Worm (Caenorhabditis elegans) whole organism, young adult: Measurements from ENCODE around the gene srw-69.

Source experiments
- B0336.3 ChIP-seq: fragments of 200-800 bp; sonication (Bioruptor generic); IDR thresholded peaks from 2 replicates; pipeline ENCODE4 v1.3.6; 2022; ENCODE audit warnings: missing genetic modification characterization, missing compliant biosample characterization
- D2030.7 ChIP-seq: fragments of 200-800 bp; sonication (Bioruptor generic); IDR thresholded peaks from 2 replicates; pipeline ENCODE4 v1.3.6; 2022; ENCODE audit warnings: missing genetic modification reagents, missing genetic modification characterization, missing compliant biosample characterization
- F22D6.2 ChIP-seq: sonication (generic microtip); optimal IDR thresholded peaks from 2 replicates; lab custom pipeline; 2016; ENCODE audit warnings: mild to moderate bottlenecking, missing genetic modification characterization, missing compliant biosample characterization
- F49E8.2 ChIP-seq: sonication (generic microtip); optimal IDR thresholded peaks from 3 replicates; lab custom pipeline; 2017; ENCODE audit warnings: missing genetic modification characterization, mild to moderate bottlenecking, missing compliant biosample characterization, antibody characterized with exemption, moderate library complexity; ENCODE audit not compliant: insufficient read depth
- F52B5.7 ChIP-seq: sonication (generic microtip); optimal IDR thresholded peaks from 2 replicates; lab custom pipeline; 2016; ENCODE audit warnings: mild to moderate bottlenecking, missing genetic modification characterization, missing compliant biosample characterization
- F57A8.1 ChIP-seq: fragments of 200-800 bp; sonication (Bioruptor generic); optimal IDR thresholded peaks from 2 replicates; lab custom pipeline; 2018; ENCODE audit warnings: mild to moderate bottlenecking, missing genetic modification characterization, moderate library complexity, missing compliant biosample characterization
- ZK185.1 ChIP-seq: sonication (generic microtip); optimal IDR thresholded peaks from 2 replicates; lab custom pipeline; 2016; ENCODE audit warnings: mild to moderate bottlenecking, missing genetic modification characterization, missing compliant biosample characterization; ENCODE audit not compliant: poor library complexity, severe bottlenecking
- akir-1 ChIP-seq: fragments of 200-800 bp; sonication (Bioruptor generic); optimal IDR thresholded peaks from 2 replicates; lab custom pipeline; 2018; ENCODE audit warnings: mild to moderate bottlenecking, missing genetic modification characterization, moderate library complexity, missing compliant biosample characterization
- athp-1 ChIP-seq: sonication (generic microtip); optimal IDR thresholded peaks from 2 replicates; lab custom pipeline; 2017; ENCODE audit warnings: mild to moderate bottlenecking, missing genetic modification characterization, missing compliant biosample characterization
- attf-3 ChIP-seq: fragments of 200-800 bp; sonication (Bioruptor generic); conservative IDR thresholded peaks from 2 replicates; pipeline ENCODE4 v1.3.6; 2022; ENCODE audit warnings: missing genetic modification reagents, missing genetic modification characterization, missing compliant biosample characterization
- ccch-3 ChIP-seq: fragments of 200-800 bp; sonication (Bioruptor generic); optimal IDR thresholded peaks from 2 replicates; lab custom pipeline; 2018; ENCODE audit warnings: mild to moderate bottlenecking, missing genetic modification characterization, missing compliant biosample characterization
- cebp-1 ChIP-seq, 2 experiments: fragments of 200-800 bp in 1 of 2; sonication (Bioruptor generic) in 1 of 2; sonication (generic microtip) in 1 of 2; IDR thresholded peaks in 1 of 2; optimal IDR thresholded peaks in 1 of 2; 2 replicates each; pipeline versions ENCODE4 v1.3.6 to Lab custom; 2017 to 2022; ENCODE audit warnings: missing compliant biosample characterization in 2 of 2, missing genetic modification characterization in 2 of 2, mild to moderate bottlenecking in 1 of 2, missing genetic modification reagents in 1 of 2, moderate library complexity in 1 of 2
- cebp-2 ChIP-seq: fragments of 200-800 bp; sonication (Bioruptor generic); IDR thresholded peaks from 2 replicates; pipeline ENCODE4 v1.3.6; 2022; ENCODE audit warnings: missing genetic modification characterization, missing compliant biosample characterization
- ceh-100 ChIP-seq: fragments of 200-800 bp; sonication (Bioruptor generic); IDR thresholded peaks from 2 replicates; pipeline ENCODE4 v1.3.6; 2022; ENCODE audit warnings: missing genetic modification reagents, missing genetic modification characterization, missing compliant biosample characterization
- ceh-40 ChIP-seq: fragments of 200-800 bp; sonication (Bioruptor generic); IDR thresholded peaks from 2 replicates; pipeline ENCODE4 v1.3.6; 2022; ENCODE audit warnings: missing genetic modification characterization, missing compliant biosample characterization
- ceh-79 ChIP-seq: sonication (generic microtip); optimal IDR thresholded peaks from 2 replicates; lab custom pipeline; 2017; ENCODE audit warnings: mild to moderate bottlenecking, missing genetic modification characterization, missing compliant biosample characterization
- ceh-91 ChIP-seq: fragments of 200-800 bp; sonication (Bioruptor generic); IDR thresholded peaks from 2 replicates; pipeline ENCODE4 v1.3.6; 2022; ENCODE audit warnings: missing genetic modification reagents, missing genetic modification characterization, missing compliant biosample characterization
- die-1 ChIP-seq: sonication (generic microtip); optimal IDR thresholded peaks from 2 replicates; lab custom pipeline; 2016; ENCODE audit warnings: missing genotype, mild to moderate bottlenecking, missing genetic modification characterization, missing compliant biosample characterization
- dpff-1 ChIP-seq: sonication (generic microtip); optimal IDR thresholded peaks from 2 replicates; lab custom pipeline; 2017; ENCODE audit warnings: mild to moderate bottlenecking, missing genetic modification characterization, missing compliant biosample characterization
- ekl-4 ChIP-seq: fragments of 200-800 bp; sonication (Bioruptor generic); IDR thresholded peaks from 2 replicates; pipeline ENCODE4 v1.3.6; 2022; ENCODE audit warnings: missing genetic modification reagents, missing genetic modification characterization, missing compliant biosample characterization
- fkh-3 ChIP-seq: sonication (generic microtip); optimal IDR thresholded peaks from 2 replicates; lab custom pipeline; 2016; ENCODE audit warnings: mild to moderate bottlenecking, missing genetic modification characterization, missing compliant biosample characterization
- gei-17 ChIP-seq: fragments of 200-800 bp; sonication (Bioruptor generic); optimal IDR thresholded peaks from 2 replicates; lab custom pipeline; 2018; ENCODE audit warnings: mild to moderate bottlenecking, missing genetic modification characterization, missing compliant biosample characterization
- him-1 ChIP-seq: sonication (generic microtip); optimal IDR thresholded peaks from 2 replicates; lab custom pipeline; 2016; ENCODE audit warnings: missing genotype, missing genetic modification reagents, missing genetic modification characterization, missing compliant biosample characterization
- hmg-1.2 ChIP-seq: fragments of 200-800 bp; sonication (Bioruptor generic); IDR thresholded peaks from 2 replicates; pipeline ENCODE4 v1.3.6; 2022; ENCODE audit warnings: missing genetic modification reagents, missing genetic modification characterization, missing compliant biosample characterization
- lin-26 ChIP-seq: fragments of 200-800 bp; sonication (Bioruptor generic); IDR thresholded peaks from 2 replicates; pipeline ENCODE4 v1.3.6; 2022; ENCODE audit warnings: missing genetic modification reagents, missing genetic modification characterization, missing compliant biosample characterization
- lin-54 ChIP-seq: fragments of 200-800 bp; sonication (Bioruptor generic); optimal IDR thresholded peaks from 2 replicates; lab custom pipeline; 2018; ENCODE audit warnings: mild to moderate bottlenecking, missing genetic modification characterization, missing compliant biosample characterization
- madf-10 ChIP-seq: sonication (generic microtip); optimal IDR thresholded peaks from 2 replicates; lab custom pipeline; 2016; ENCODE audit warnings: mild to moderate bottlenecking, missing genetic modification characterization, missing compliant biosample characterization
- madf-3 ChIP-seq: fragments of 200-800 bp; sonication (Bioruptor generic); IDR thresholded peaks from 2 replicates; pipeline ENCODE4 v1.3.6; 2022; ENCODE audit warnings: missing genetic modification reagents, missing genetic modification characterization, missing compliant biosample characterization
- madf-6 ChIP-seq: fragments of 200-800 bp; sonication (Bioruptor generic); IDR thresholded peaks from 2 replicates; pipeline ENCODE4 v1.3.6; 2022; ENCODE audit warnings: missing genetic modification reagents, missing genetic modification characterization, missing compliant biosample characterization
- mel-28 ChIP-seq: sonication (generic microtip); optimal IDR thresholded peaks from 2 replicates; lab custom pipeline; 2016; ENCODE audit warnings: borderline replicate concordance, mild to moderate bottlenecking, missing genetic modification characterization, missing compliant biosample characterization
- mes-4 ChIP-seq: sonication (generic microtip); optimal IDR thresholded peaks from 2 replicates; lab custom pipeline; 2016; ENCODE audit warnings: missing genotype, missing genetic modification characterization, missing compliant biosample characterization
- mxl-1 ChIP-seq: sonication (generic microtip); optimal IDR thresholded peaks from 2 replicates; lab custom pipeline; 2016; ENCODE audit warnings: missing genetic modification characterization, missing compliant biosample characterization
- nfya-1 ChIP-seq: sonication (generic microtip); optimal IDR thresholded peaks from 2 replicates; lab custom pipeline; 2017; ENCODE audit warnings: antibody characterized with exemption, missing compliant biosample characterization, missing genetic modification characterization, borderline replicate concordance; ENCODE audit not compliant: insufficient read depth
- nfyb-1 ChIP-seq: fragments of 200-800 bp; sonication (Bioruptor generic); IDR thresholded peaks from 2 replicates; pipeline ENCODE4 v1.3.6; 2022; ENCODE audit warnings: missing genetic modification reagents, missing genetic modification characterization, missing compliant biosample characterization
- nhr-120 ChIP-seq: fragments of 200-800 bp; sonication (Bioruptor generic); IDR thresholded peaks from 2 replicates; pipeline ENCODE4 v1.3.6; 2022; ENCODE audit warnings: missing genetic modification characterization, missing compliant biosample characterization
- nhr-90 ChIP-seq: sonication (generic microtip); optimal IDR thresholded peaks from 2 replicates; lab custom pipeline; 2016; ENCODE audit warnings: missing genotype, mild to moderate bottlenecking, missing genetic modification characterization, missing compliant biosample characterization
- pha-4 ChIP-seq: fragments of 150-350 bp; sonication (generic microtip); optimal IDR thresholded peaks from 2 replicates; lab custom pipeline; 2014; ENCODE audit warnings: missing biosample characterization, missing genetic modification reagents, missing genetic modification characterization
- rcor-1 ChIP-seq: fragments of 200-800 bp; sonication (Bioruptor generic); IDR thresholded peaks from 2 replicates; pipeline ENCODE4 v1.3.6; 2022; ENCODE audit warnings: missing genetic modification reagents, missing genetic modification characterization, missing compliant biosample characterization
- rec-8 ChIP-seq, 2 experiments: sonication (generic microtip); optimal IDR thresholded peaks; 2 replicates each; lab custom pipeline; 2016; ENCODE audit warnings: mild to moderate bottlenecking in 2 of 2, missing genetic modification characterization in 2 of 2, missing genetic modification reagents in 2 of 2, missing genotype in 2 of 2, missing biosample characterization in 1 of 2, missing compliant biosample characterization in 1 of 2, moderate library complexity in 1 of 2
- repo-1 ChIP-seq: sonication (generic microtip); optimal IDR thresholded peaks from 2 replicates; lab custom pipeline; 2017; ENCODE audit warnings: mild to moderate bottlenecking, missing genetic modification characterization, missing compliant biosample characterization
- snpc-4 ChIP-seq, 5 experiments: fragments of 150-350 bp in 1 of 5; sonication (generic microtip) in 4 of 5; optimal IDR thresholded peaks; 2 replicates each; lab custom pipeline; 2014 to 2018; ENCODE audit warnings: missing genetic modification characterization in 5 of 5, missing biosample characterization in 3 of 5, antibody characterized with exemption in 2 of 5, mild to moderate bottlenecking in 2 of 5, missing compliant biosample characterization in 2 of 5, missing genotype in 2 of 5, moderate library complexity in 2 of 5, missing genetic modification reagents in 1 of 5
- somi-1 ChIP-seq: fragments of 200-800 bp; sonication (Bioruptor generic); optimal IDR thresholded peaks from 2 replicates; lab custom pipeline; 2018; ENCODE audit warnings: mild to moderate bottlenecking, missing genetic modification characterization, missing compliant biosample characterization
- sptf-2 ChIP-seq: fragments of 200-800 bp; sonication (Bioruptor generic); optimal IDR thresholded peaks from 2 replicates; lab custom pipeline; 2018; ENCODE audit warnings: mild to moderate bottlenecking, missing genetic modification characterization, missing compliant biosample characterization
- tlf-1 ChIP-seq: fragments of 200-800 bp; sonication (Bioruptor generic); optimal IDR thresholded peaks from 2 replicates; lab custom pipeline; 2018; ENCODE audit warnings: mild to moderate bottlenecking, missing genetic modification characterization, missing compliant biosample characterization
- xnd-1 ChIP-seq: sonication (generic microtip); optimal IDR thresholded peaks from 2 replicates; lab custom pipeline; 2016; ENCODE audit warnings: missing genotype, missing genetic modification reagents, missing genetic modification characterization, missing compliant biosample characterization
- zfh-2 ChIP-seq: fragments of 200-800 bp; sonication (Bioruptor generic); conservative IDR thresholded peaks from 2 replicates; pipeline ENCODE4 v1.3.6; 2022; ENCODE audit warnings: missing genetic modification reagents, missing genetic modification characterization, missing compliant biosample characterization
- zim-3 ChIP-seq: sonication (generic microtip); optimal IDR thresholded peaks from 2 replicates; lab custom pipeline; 2017; ENCODE audit warnings: mild to moderate bottlenecking, missing genetic modification characterization, moderate library complexity, missing compliant biosample characterization
- ztf-25 ChIP-seq: fragments of 200-800 bp; sonication (Bioruptor generic); IDR thresholded peaks from 2 replicates; pipeline ENCODE4 v1.3.6; 2022; ENCODE audit warnings: missing genetic modification reagents, missing genetic modification characterization, missing compliant biosample characterization

Gene srw-69

DNA sequence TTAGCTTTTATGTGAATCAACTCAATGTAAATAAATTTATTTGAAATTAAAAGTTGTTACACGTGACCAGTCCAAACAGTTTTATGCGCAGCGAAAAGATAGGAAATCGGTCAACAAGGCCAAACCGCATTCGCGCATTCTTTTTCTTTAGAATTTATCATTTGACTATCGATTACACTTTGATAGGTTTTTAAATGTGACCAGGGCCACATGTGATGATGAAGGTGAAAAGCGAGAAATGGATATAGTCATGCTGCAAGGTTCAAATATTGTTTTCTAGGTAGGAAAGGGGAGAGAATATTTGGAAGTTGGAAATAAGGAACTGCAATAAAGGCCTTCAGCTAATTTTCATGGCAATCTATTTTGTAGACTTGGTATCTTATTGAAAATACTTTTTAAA is 8.1 kb upstream of the srw-69 start:
- TF ChIP-seq somi-1 (GFP tag; lab: Kevin White, UChicago) = peak; percentile 4
- no peak for TF ChIP-seq ceh-40
- no peak for TF ChIP-seq lin-54 (GFP tag; lab: Kevin White, UChicago)
- TF ChIP-seq F52B5.7 (tag; lab: Kevin White, UChicago) = no peak
- TF ChIP-seq snpc-4 (GFP tag; optimal IDR thresholded peaks at IDR 0.05; lab: Kevin White, UChicago) = no peak
- TF ChIP-seq snpc-4 (tag; optimal IDR thresholded peaks at IDR 0.05; lab: Kevin White, UChicago) = no peak
- TF ChIP-seq ztf-25 (GFP tag; lab: Robert Waterston, UW) = no peak
- TF ChIP-seq ceh-100 (GFP tag; lab: Robert Waterston, UW) = no peak
- no peak for TF ChIP-seq xnd-1
- TF ChIP-seq rcor-1 (GFP tag; lab: Robert Waterston, UW) = no peak
- peak; percentile 12 for TF ChIP-seq fkh-3
- TF ChIP-seq him-1 (tag; lab: Kevin White, UChicago) = no peak
- no peak for TF ChIP-seq tlf-1 (GFP tag; lab: Kevin White, UChicago)
- TF ChIP-seq hmg-1.2 (GFP tag; lab: Robert Waterston, UW) = no peak
- no peak for TF ChIP-seq cebp-2 (GFP tag; lab: Robert Waterston, UW)
- TF ChIP-seq athp-1 = no peak
- no peak for TF ChIP-seq mel-28 (tag; lab: Kevin White, UChicago)
- peak; percentile 9; the same call in 1 of the 2 replicates for TF ChIP-seq lin-26 (GFP tag; lab: Robert Waterston, UW)
- TF ChIP-seq D2030.7 = no peak
- no peak for TF ChIP-seq sptf-2 (GFP tag; lab: Kevin White, UChicago)
- no peak for TF ChIP-seq zim-3 (tag; lab: Kevin White, UChicago)
- TF ChIP-seq F22D6.2 (tag; lab: Kevin White, UChicago) = no peak
- peak; percentile 65 for TF ChIP-seq ZK185.1 (tag; lab: Kevin White, UChicago)
- 0 out of 2 replicates have a peak, but pooled peaks have one; percentile 21 for TF ChIP-seq cebp-1 (GFP tag; IDR thresholded peaks at IDR 0.05; lab: Robert Waterston, UW)
- TF ChIP-seq cebp-1 (tag; optimal IDR thresholded peaks at IDR 0.05; lab: Kevin White, UChicago) = no peak
- TF ChIP-seq nhr-120 (GFP tag; lab: Robert Waterston, UW) = no peak
- no peak for TF ChIP-seq B0336.3
- TF ChIP-seq die-1 = peak; percentile 19
- TF ChIP-seq gei-17 (GFP tag; lab: Kevin White, UChicago) = no peak
- 0 out of 2 replicates have a peak, but pooled peaks have one; percentile 32 for TF ChIP-seq madf-6 (GFP tag; lab: Robert Waterston, UW)
- TF ChIP-seq nhr-90 (tag; lab: Kevin White, UChicago) = no peak
- no peak for TF ChIP-seq rec-8 (tag; optimal IDR thresholded peaks at IDR 0.05; lab: Kevin White, UChicago)
- TF ChIP-seq dpff-1 = no peak
- TF ChIP-seq ekl-4 (GFP tag; lab: Robert Waterston, UW) = no peak
- TF ChIP-seq akir-1 (GFP tag; lab: Kevin White, UChicago) = no peak
- no peak for TF ChIP-seq nfya-1 (tag; lab: Kevin White, UChicago)
- no peak for TF ChIP-seq repo-1
- no peak for TF ChIP-seq madf-10 (tag; lab: Kevin White, UChicago)
- TF ChIP-seq ccch-3 = no peak
- TF ChIP-seq zfh-2 (GFP tag; lab: Robert Waterston, UW) = no peak
- TF ChIP-seq pha-4 (tag; lab: Kevin White, UChicago) = no peak
- no peak; the same call in 1 of the 2 replicates for TF ChIP-seq nfyb-1 (GFP tag; lab: Robert Waterston, UW)
- no peak for TF ChIP-seq mes-4
- no peak for TF ChIP-seq F57A8.1
- TF ChIP-seq mxl-1 (tag; lab: Kevin White, UChicago) = no peak
- no peak for TF ChIP-seq attf-3 (GFP tag; lab: Robert Waterston, UW)
- no peak for TF ChIP-seq ceh-79 (tag; lab: Kevin White, UChicago)
- no peak for TF ChIP-seq F49E8.2
- TF ChIP-seq madf-3 (GFP tag; lab: Robert Waterston, UW) = 0 out of 2 replicates have a peak, but pooled peaks have one; percentile 24
- no peak for TF ChIP-seq ceh-91 (GFP tag; lab: Robert Waterston, UW)
